Worm (Caenorhabditis elegans): ENCODE data around the gene grl-9.

DNA sequence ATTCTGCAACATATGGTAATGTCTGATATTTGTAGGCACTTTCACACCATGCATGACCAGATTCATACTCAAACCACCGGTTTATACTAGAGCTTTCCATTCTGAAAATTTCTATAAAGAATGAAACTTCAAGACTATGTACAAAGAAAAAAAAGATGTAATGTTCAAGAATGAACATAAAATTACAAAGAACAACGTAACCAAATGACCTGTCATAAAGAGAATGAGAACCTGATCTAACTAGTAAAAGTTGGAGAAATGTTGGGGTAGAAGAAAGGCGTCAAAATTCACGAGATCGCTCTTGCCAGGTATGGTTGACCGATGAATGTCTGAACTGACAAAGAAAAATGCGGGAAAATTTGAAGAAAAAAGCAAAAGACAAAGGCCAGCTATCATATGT lies 33.9 kb downstream of the grl-9 start, which contains the start of gene W02F12.2:
- TF ChIP-seq lsy-2 (tag; optimal IDR thresholded peaks at IDR 0.05) (no peak), pqm-1 (tag; optimal IDR thresholded peaks at IDR 0.05) (no peak), madf-5 (GFP tag; IDR thresholded peaks at IDR 0.05) (no peak), R02D3.7 (tag; optimal IDR thresholded peaks at IDR 0.05) (no peak), nhr-42 (GFP tag; IDR thresholded peaks at IDR 0.05) (no peak), snpc-4 (tag; optimal IDR thresholded peaks at IDR 0.05) (no peak), fos-1 (tag; optimal IDR thresholded peaks at IDR 0.05) (no peak), nhr-28 (tag; optimal IDR thresholded peaks at IDR 0.05) (no peak), lin-13 (GFP tag; optimal IDR thresholded peaks at IDR 0.05) (no peak)
